Fruit fly (Drosophila melanogaster) whole organism, wandering third instar larva: ENCODE results near the gene Or98b.

Source experiments
- Abd-B ChIP-seq: fragments of >200 bp; optimal IDR thresholded peaks from 2 replicates; lab custom pipeline; 2017; ENCODE audit warnings: missing biosample characterization, missing genetic modification characterization
- CG32264 ChIP-seq: fragments of 200-800 bp; sonication (Bioruptor generic); optimal IDR thresholded peaks from 2 replicates; lab custom pipeline; 2016; ENCODE audit warnings: missing biosample characterization, missing genetic modification characterization
- CG9705 ChIP-seq: fragments of 200-800 bp; sonication (Bioruptor generic); optimal IDR thresholded peaks from 2 replicates; lab custom pipeline; 2018; ENCODE audit warnings: missing biosample characterization, mild to moderate bottlenecking, missing genetic modification characterization
- CrebA ChIP-seq: fragments of 200-800 bp; sonication (Bioruptor generic); optimal IDR thresholded peaks from 2 replicates; lab custom pipeline; 2016; ENCODE audit warnings: missing biosample characterization, mild to moderate bottlenecking, missing genetic modification characterization, borderline replicate concordance
- Dfd ChIP-seq: fragments of >200 bp; optimal IDR thresholded peaks from 2 replicates; lab custom pipeline; 2017; ENCODE audit warnings: missing biosample characterization, missing genetic modification characterization
- Dif ChIP-seq: fragments of 200-275, 200-300 bp; sonication (Bioruptor generic); optimal IDR thresholded peaks from 2 replicates; lab custom pipeline; 2018; ENCODE audit warnings: missing biosample characterization, missing genetic modification characterization; ENCODE audit not compliant: partially characterized antibody
- GATAd ChIP-seq: sonication (Bioruptor generic); optimal IDR thresholded peaks from 2 replicates; lab custom pipeline; 2016; ENCODE audit warnings: missing biosample characterization, missing genetic modification characterization
- HLH106 ChIP-seq: fragments of 200-800 bp; optimal IDR thresholded peaks from 3 replicates; lab custom pipeline; 2019; ENCODE audit warnings: missing biosample characterization, mild to moderate bottlenecking, missing genetic modification characterization, moderate library complexity
- Hnf4 ChIP-seq: fragments of 200-800 bp; sonication (Bioruptor generic); optimal IDR thresholded peaks from 2 replicates; lab custom pipeline; 2016; ENCODE audit warnings: missing biosample characterization, mild to moderate bottlenecking, missing genetic modification characterization
- Hr78 ChIP-seq: fragments of >200 bp; optimal IDR thresholded peaks from 2 replicates; lab custom pipeline; 2017; ENCODE audit warnings: missing biosample characterization, missing genetic modification characterization
- Hr83 ChIP-seq: fragments of 200-300 bp; sonication (Bioruptor generic); optimal IDR thresholded peaks from 2 replicates; lab custom pipeline; 2016; ENCODE audit warnings: missing biosample characterization, mild to moderate bottlenecking, missing genetic modification characterization, moderate library complexity; ENCODE audit not compliant: poor library complexity, severe bottlenecking
- Jra ChIP-seq: sonication (Bioruptor generic); optimal IDR thresholded peaks from 2 replicates; lab custom pipeline; 2016; ENCODE audit warnings: missing biosample characterization, missing genetic modification characterization
- Mio ChIP-seq: sonication (Bioruptor generic); optimal IDR thresholded peaks from 2 replicates; lab custom pipeline; 2016; ENCODE audit warnings: missing biosample characterization, missing genetic modification characterization
- Myc ChIP-seq: fragments of >200 bp; optimal IDR thresholded peaks from 2 replicates; lab custom pipeline; 2017
- N ChIP-seq: fragments of >200 bp; optimal IDR thresholded peaks from 2 replicates; lab custom pipeline; 2018; ENCODE audit warnings: missing biosample characterization, missing external identifiers, missing genetic modification characterization
- OdsH ChIP-seq: fragments of 200-800 bp; sonication (Bioruptor generic); optimal IDR thresholded peaks from 2 replicates; lab custom pipeline; 2016; ENCODE audit warnings: missing biosample characterization, mild to moderate bottlenecking, missing genetic modification characterization
- Rel ChIP-seq, 2 experiments: fragments of 200-800 bp; sonication (Bioruptor generic) in 1 of 2; optimal IDR thresholded peaks; 2 replicates in 1 of 2; 3 replicates in 1 of 2; lab custom pipeline; 2016 to 2019; ENCODE audit warnings: mild to moderate bottlenecking in 2 of 2, missing biosample characterization in 2 of 2, missing genetic modification characterization in 2 of 2, moderate library complexity in 1 of 2
- Sp1 ChIP-seq: fragments of 200-800 bp; sonication (Bioruptor generic); optimal IDR thresholded peaks from 3 replicates; lab custom pipeline; 2019; ENCODE audit warnings: missing biosample characterization, mild to moderate bottlenecking, missing genetic modification characterization, moderate library complexity
- Vsx2 ChIP-seq: fragments of 200-300, 225-300 bp; sonication (Bioruptor generic); optimal IDR thresholded peaks from 2 replicates; lab custom pipeline; 2018; ENCODE audit warnings: missing biosample characterization, missing genetic modification characterization; ENCODE audit not compliant: partially characterized antibody
- br ChIP-seq: fragments of 200-800 bp; sonication (Bioruptor generic); optimal IDR thresholded peaks from 2 replicates; lab custom pipeline; 2016; ENCODE audit warnings: missing biosample characterization, missing genetic modification characterization
- brk ChIP-seq: fragments of 200-800 bp; sonication (Bioruptor generic); optimal IDR thresholded peaks from 2 replicates; lab custom pipeline; 2016; ENCODE audit warnings: missing biosample characterization, mild to moderate bottlenecking, missing genetic modification characterization
- dl ChIP-seq, 2 experiments: fragments of 175-275, 200-275 bp in 1 of 2; fragments of 200-275 bp in 1 of 2; sonication (Bioruptor generic); optimal IDR thresholded peaks; lab custom pipeline; 2018; ENCODE audit warnings: mild to moderate bottlenecking in 2 of 2, missing biosample characterization in 2 of 2, missing genetic modification characterization in 2 of 2, moderate library complexity in 2 of 2; ENCODE audit not compliant: partially characterized antibody in 2 of 2, insufficient read depth in 1 of 2
- dmrt93B ChIP-seq: fragments of 200-800 bp; sonication (Bioruptor generic); optimal IDR thresholded peaks from 2 replicates; lab custom pipeline; 2018; ENCODE audit warnings: missing biosample characterization, mild to moderate bottlenecking, missing genetic modification characterization
- dsf ChIP-seq: sonication (Bioruptor generic); optimal IDR thresholded peaks from 2 replicates; lab custom pipeline; 2016; ENCODE audit warnings: missing biosample characterization, missing genetic modification characterization, borderline replicate concordance
- ey ChIP-seq: fragments of 200-800 bp; sonication (Bioruptor generic); optimal IDR thresholded peaks from 2 replicates; lab custom pipeline; 2016; ENCODE audit warnings: missing biosample characterization, missing genetic modification characterization
- foxo ChIP-seq, 2 experiments: fragments of 200-800 bp; sonication (Bioruptor generic); optimal IDR thresholded peaks; 2 replicates in 1 of 2; 3 replicates in 1 of 2; lab custom pipeline; 2016 to 2017; ENCODE audit warnings: missing biosample characterization in 2 of 2, missing genetic modification characterization in 2 of 2
- fru ChIP-seq: fragments of 200-800 bp; sonication (Bioruptor generic); optimal IDR thresholded peaks from 3 replicates; lab custom pipeline; 2016; ENCODE audit warnings: missing biosample characterization, mild to moderate bottlenecking, missing genetic modification characterization
- h ChIP-seq: fragments of 200-800 bp; sonication (Bioruptor generic); optimal IDR thresholded peaks from 3 replicates; lab custom pipeline; 2016; ENCODE audit warnings: missing biosample characterization, mild to moderate bottlenecking, missing genetic modification characterization
- jim ChIP-seq: fragments of 175-275, 200-325 bp; sonication (Bioruptor generic); optimal IDR thresholded peaks from 2 replicates; lab custom pipeline; 2016; ENCODE audit warnings: missing biosample characterization, mild to moderate bottlenecking, missing genetic modification characterization
- lola ChIP-seq: fragments of >200 bp; optimal IDR thresholded peaks from 2 replicates; lab custom pipeline; 2017; ENCODE audit warnings: missing biosample characterization, missing genetic modification characterization
- pan ChIP-seq: fragments of >200 bp; optimal IDR thresholded peaks from 2 replicates; lab custom pipeline; 2017
- psq ChIP-seq: fragments of 200-800 bp; sonication (Bioruptor generic); optimal IDR thresholded peaks from 3 replicates; lab custom pipeline; 2017; ENCODE audit warnings: missing biosample characterization, mild to moderate bottlenecking, missing genetic modification characterization, moderate library complexity
- rgr ChIP-seq: fragments of 200-800 bp; sonication (Bioruptor generic); optimal IDR thresholded peaks from 3 replicates; lab custom pipeline; 2016; ENCODE audit warnings: missing biosample characterization, mild to moderate bottlenecking, missing genetic modification characterization
- sage ChIP-seq: fragments of 200-800 bp; sonication (Bioruptor generic); optimal IDR thresholded peaks from 2 replicates; lab custom pipeline; 2016; ENCODE audit warnings: missing biosample characterization, mild to moderate bottlenecking, missing genetic modification characterization
- sv ChIP-seq: fragments of 200-800 bp; sonication (Bioruptor generic); optimal IDR thresholded peaks from 3 replicates; lab custom pipeline; 2016; ENCODE audit warnings: missing biosample characterization, missing genetic modification characterization
- tai ChIP-seq: sonication (Bioruptor generic); optimal IDR thresholded peaks from 2 replicates; lab custom pipeline; 2016; ENCODE audit warnings: missing biosample characterization, missing genetic modification characterization
- usp ChIP-seq: fragments of >200 bp; optimal IDR thresholded peaks from 2 replicates; lab custom pipeline; 2017; ENCODE audit warnings: missing biosample characterization, missing genetic modification characterization
- woc ChIP-seq: sonication (Bioruptor generic); optimal IDR thresholded peaks from 2 replicates; lab custom pipeline; 2016; ENCODE audit warnings: missing biosample characterization, mild to moderate bottlenecking, missing genetic modification characterization

Gene Or98b

dm6 chr3R:28336046-28336771 is 15.8 kb upstream of the Or98b start, which contains the start of gene larp:
Gene larp (minus strand): TSS chr3R:28336440.
- TF ChIP-seq Vsx2 (GFP tag; lab: Kevin White, UChicago): no peak
- TF ChIP-seq tai (GFP tag; lab: Kevin White, UChicago): no peak
- TF ChIP-seq Hr83: peak; percentile 61
- peak in 1 of 2 experiments; percentile 65 for TF ChIP-seq foxo (GFP tag; optimal IDR thresholded peaks at IDR 0.05; lab: Kevin White, UChicago)
- no peak for TF ChIP-seq usp (GFP tag; lab: Kevin White, UChicago)
- peak; percentile 62 for TF ChIP-seq rgr (GFP tag; lab: Kevin White, UChicago)
- peak; percentile 35 for TF ChIP-seq CG9705 (GFP tag; lab: Kevin White, UChicago)
- peak; percentile 30 for TF ChIP-seq Jra (GFP tag; lab: Kevin White, UChicago)
- peak; percentile 43 for TF ChIP-seq fru
- no peak for TF ChIP-seq Mio (GFP tag; lab: Kevin White, UChicago)
- TF ChIP-seq Hnf4 (GFP tag; lab: Kevin White, UChicago): peak; percentile 69
- peak; percentile 48 for TF ChIP-seq psq (GFP tag; lab: Kevin White, UChicago)
- peak; percentile 44 for TF ChIP-seq ey (GFP tag; lab: Kevin White, UChicago)
- peak; percentile 32 for TF ChIP-seq Sp1
- TF ChIP-seq brk (GFP tag; lab: Kevin White, UChicago): no peak
- TF ChIP-seq Hr78 (GFP tag; lab: Kevin White, UChicago): no peak
- TF ChIP-seq GATAd (GFP tag; lab: Kevin White, UChicago): peak; percentile 1
- no peak for TF ChIP-seq dl (GFP tag; optimal IDR thresholded peaks at IDR 0.05; lab: Kevin White, UChicago; ENCODE audit: insufficient read depth in 1 of 2, partially characterized antibody in 2 of 2)
- TF ChIP-seq pan: no peak
- TF ChIP-seq Dfd (GFP tag; lab: Kevin White, UChicago): no peak
- peak; percentile 43 for TF ChIP-seq OdsH (GFP tag; lab: Kevin White, UChicago)
- TF ChIP-seq dmrt93B: peak; percentile 29
- peak; percentile 47 for TF ChIP-seq h
- TF ChIP-seq dsf (GFP tag; lab: Kevin White, UChicago): no peak
- TF ChIP-seq Myc: peak; percentile 17
- no peak for TF ChIP-seq Rel (GFP tag; optimal IDR thresholded peaks at IDR 0.05; lab: Kevin White, UChicago)
- TF ChIP-seq Rel (tag; optimal IDR thresholded peaks at IDR 0.05; lab: Kevin White, UChicago): no peak
- TF ChIP-seq br (GFP tag; lab: Kevin White, UChicago): peak; percentile 42
- TF ChIP-seq HLH106 (tag; lab: Kevin White, UChicago): peak; percentile 69
- TF ChIP-seq sv (GFP tag; lab: Kevin White, UChicago): peak; percentile 53
- no peak for TF ChIP-seq sage (GFP tag; lab: Kevin White, UChicago)
- no peak for TF ChIP-seq jim (GFP tag; lab: Kevin White, UChicago)
- TF ChIP-seq CG32264 (GFP tag; lab: Kevin White, UChicago): no peak
- TF ChIP-seq lola (GFP tag; lab: Kevin White, UChicago): no peak
- TF ChIP-seq N (GFP tag; lab: Kevin White, UChicago): no peak
- peak; percentile 64 for TF ChIP-seq woc
- TF ChIP-seq CrebA: no peak
- TF ChIP-seq Abd-B (GFP tag; lab: Kevin White, UChicago): no peak
- no peak for TF ChIP-seq Dif

DNA sequence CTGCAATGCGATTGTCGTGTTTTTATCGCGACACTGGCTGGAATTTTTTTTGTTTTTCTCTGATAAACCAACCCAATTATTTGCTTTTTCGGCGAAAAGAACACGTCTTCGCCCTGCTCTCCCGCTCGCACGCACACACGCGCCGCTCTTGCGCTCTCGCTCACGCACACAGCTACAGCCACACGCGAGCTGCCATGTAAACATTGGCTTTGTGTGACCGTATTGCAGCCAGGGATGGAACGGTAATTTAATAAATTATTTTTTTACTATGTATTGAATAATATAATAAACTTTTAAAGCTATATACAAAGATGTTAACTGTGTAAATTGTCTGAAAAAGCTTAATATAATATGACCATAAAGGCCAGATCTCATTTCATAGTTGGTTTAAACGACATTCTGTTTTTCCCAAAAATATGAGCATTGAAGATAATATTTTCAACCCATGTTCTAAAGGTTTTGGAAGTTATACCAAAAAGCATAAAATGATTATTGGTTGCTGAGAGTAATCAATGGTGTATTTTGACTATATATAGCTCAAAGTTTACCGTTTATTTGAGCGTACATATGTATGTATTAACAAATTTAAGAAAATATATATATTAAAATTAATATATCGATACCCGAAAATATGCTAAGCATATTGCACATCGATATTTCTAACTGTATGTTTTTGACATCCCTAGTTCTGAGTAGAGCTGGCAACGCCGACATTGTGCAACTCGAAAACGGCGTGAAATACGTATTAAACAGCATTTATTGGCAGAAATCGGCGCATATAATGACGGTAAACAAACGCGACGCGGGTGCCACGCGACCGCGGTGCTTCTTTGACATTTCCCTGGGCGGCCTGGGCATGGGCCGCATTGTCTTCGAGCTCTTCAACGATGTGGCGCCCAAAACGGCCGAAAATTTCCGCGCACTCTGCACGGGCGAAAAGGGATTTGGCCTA is 12.1 kb upstream of the Or98b start, which contains the start of the genes Gfat2 and Moca-cyp:
Gene Gfat2, minus strand, starts transcription at position 112 of the 952 bp plus-strand sequence.
Gene Moca-cyp, plus strand, starts transcription at position 681 of the 952 bp plus-strand sequence.
- TF ChIP-seq Rel (GFP tag; optimal IDR thresholded peaks at IDR 0.05; lab: Kevin White, UChicago): no peak
- TF ChIP-seq Rel (tag; optimal IDR thresholded peaks at IDR 0.05; lab: Kevin White, UChicago): peak; percentile 73
- TF ChIP-seq br (GFP tag; lab: Kevin White, UChicago): no peak
- no peak for TF ChIP-seq brk (GFP tag; lab: Kevin White, UChicago)
- peak; percentile 84 for TF ChIP-seq Dif
- peak; percentile 6 for TF ChIP-seq fru
- TF ChIP-seq rgr (GFP tag; lab: Kevin White, UChicago): peak; percentile 70
- TF ChIP-seq HLH106 (tag; lab: Kevin White, UChicago): peak; percentile 78
- TF ChIP-seq dl (GFP tag; optimal IDR thresholded peaks at IDR 0.05; lab: Kevin White, UChicago; ENCODE audit: insufficient read depth in 1 of 2, partially characterized antibody in 2 of 2): peak in 1 of 2 experiments; percentile 65
- peak; percentile 56 for TF ChIP-seq Hr83
- no peak for TF ChIP-seq Hr78 (GFP tag; lab: Kevin White, UChicago)
- TF ChIP-seq woc: peak; percentile 44
- TF ChIP-seq CG32264 (GFP tag; lab: Kevin White, UChicago): no peak
- TF ChIP-seq h: peak; percentile 65
- peak; percentile 12 for TF ChIP-seq jim (GFP tag; lab: Kevin White, UChicago)
- peak; percentile 50 for TF ChIP-seq sage (GFP tag; lab: Kevin White, UChicago)
- no peak for TF ChIP-seq sv (GFP tag; lab: Kevin White, UChicago)
- peak; percentile 39 for TF ChIP-seq OdsH (GFP tag; lab: Kevin White, UChicago)
- peak in 1 of 2 experiments; percentile 58 for TF ChIP-seq foxo (GFP tag; optimal IDR thresholded peaks at IDR 0.05; lab: Kevin White, UChicago)
- TF ChIP-seq psq (GFP tag; lab: Kevin White, UChicago): peak; percentile 50
- TF ChIP-seq tai (GFP tag; lab: Kevin White, UChicago): no peak
- no peak for TF ChIP-seq Mio (GFP tag; lab: Kevin White, UChicago)
- TF ChIP-seq CrebA: no peak
- TF ChIP-seq Sp1: peak; percentile 60
- TF ChIP-seq GATAd (GFP tag; lab: Kevin White, UChicago): no peak
- no peak for TF ChIP-seq dsf (GFP tag; lab: Kevin White, UChicago)
- TF ChIP-seq ey (GFP tag; lab: Kevin White, UChicago): peak; percentile 21
- no peak for TF ChIP-seq lola (GFP tag; lab: Kevin White, UChicago)
- TF ChIP-seq Dfd (GFP tag; lab: Kevin White, UChicago): no peak
- TF ChIP-seq usp (GFP tag; lab: Kevin White, UChicago): no peak
- no peak for TF ChIP-seq Abd-B (GFP tag; lab: Kevin White, UChicago)
- no peak for TF ChIP-seq Vsx2 (GFP tag; lab: Kevin White, UChicago)
- TF ChIP-seq pan: no peak
- TF ChIP-seq Jra (GFP tag; lab: Kevin White, UChicago): no peak
